Fruit fly (Drosophila melanogaster): Measurements from ENCODE around the gene CG6908.

DNA sequence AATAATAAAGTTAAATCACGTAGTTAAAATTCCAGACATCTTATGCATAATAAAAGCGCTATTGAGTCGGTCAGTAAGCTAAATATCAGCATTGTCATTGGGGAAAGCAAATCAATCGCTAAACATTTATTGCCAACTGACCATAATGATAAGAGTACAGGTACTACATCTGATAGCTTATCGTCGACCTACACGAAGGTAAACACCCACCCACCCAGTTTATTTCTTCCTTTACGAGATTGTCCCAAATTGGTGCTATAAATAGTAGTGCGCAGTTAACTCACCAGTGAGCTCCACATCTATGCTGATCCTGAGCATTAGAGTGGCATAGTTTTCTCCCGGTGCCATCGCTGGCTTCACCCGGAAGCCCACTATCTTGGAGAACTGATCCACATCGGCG, 6.2 kb downstream of the CG6908 start:
- TF ChIP-seq Hr78 (GFP tag; optimal IDR thresholded peaks at IDR 0.05), result no peak
- no peak for TF ChIP-seq Rel (GFP tag; optimal IDR thresholded peaks at IDR 0.05)
- peak; percentile 31 for TF ChIP-seq Rel (tag; optimal IDR thresholded peaks at IDR 0.05)
- no peak for TF ChIP-seq Hr83 (GFP tag; optimal IDR thresholded peaks at IDR 0.05; ENCODE audit: poor library complexity, severe bottlenecking)
- no peak for TF ChIP-seq h (GFP tag; optimal IDR thresholded peaks at IDR 0.05)
- no peak for TF ChIP-seq sv (GFP tag; optimal IDR thresholded peaks at IDR 0.05)
- TF ChIP-seq psq (GFP tag; optimal IDR thresholded peaks at IDR 0.05), result no peak
